Comparison of ENCODE assay signal across 4 worm cellular contexts in the genomic region with DNA sequence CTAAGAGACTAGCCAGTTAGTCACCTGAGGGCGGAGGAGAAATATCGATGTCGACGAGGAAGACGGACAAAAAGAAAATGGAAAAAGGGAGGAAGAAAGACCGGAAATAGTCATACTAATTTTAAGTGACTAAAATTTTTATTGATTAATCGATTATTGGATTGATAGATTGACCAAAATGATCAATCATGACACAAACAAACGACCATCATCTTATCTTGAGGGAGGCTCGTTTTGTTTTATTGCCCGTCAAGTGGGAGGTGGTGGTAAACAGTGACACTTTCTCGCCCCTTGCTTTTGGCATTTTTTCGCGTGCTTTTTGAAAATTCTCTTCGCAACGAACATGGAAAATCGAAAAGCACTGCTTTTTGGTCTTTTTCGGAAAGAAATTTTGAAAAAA.
TF ChIP-seq lines count a peak whose summit lies in the region.

No protein-coding gene starts in this region.

TF ChIP-seq in whole organism, L1 larva, 84 proteins besides CTCF, POLR2A, EP300 and RAD21 (continued from another document and continues in another):
- no peak for TF ChIP-seq efl-1 (optimal IDR thresholded peaks at IDR 0.05; lab: Kevin White, UChicago)
- TF ChIP-seq efl-1 (GFP tag; optimal IDR thresholded peaks at IDR 0.05 in 1 of 2; lab: Kevin White, UChicago): peak in 1 of 2 experiments; percentile 76
- peak; percentile 51 for TF ChIP-seq lin-14 (GFP tag; optimal IDR thresholded peaks at IDR 0.05; lab: Kevin White, UChicago)
- TF ChIP-seq egl-27 (tag; optimal IDR thresholded peaks at IDR 0.05; lab: Kevin White, UChicago): no peak
- no peak for TF ChIP-seq tlp-1 (tag; optimal IDR thresholded peaks at IDR 0.05; lab: Kevin White, UChicago)
- TF ChIP-seq xbp-1 (tag; optimal IDR thresholded peaks at IDR 0.05; lab: Kevin White, UChicago): no peak
- TF ChIP-seq ztf-4 (tag; optimal IDR thresholded peaks at IDR 0.05; lab: Kevin White, UChicago): no peak
- TF ChIP-seq hpl-2 (GFP tag; optimal IDR thresholded peaks at IDR 0.05; lab: Kevin White, UChicago): no peak
- TF ChIP-seq ces-1 (GFP tag; optimal IDR thresholded peaks at IDR 0.05; lab: Kevin White, UChicago): no peak
- TF ChIP-seq unc-98 (GFP tag; IDR thresholded peaks at IDR 0.05; lab: Robert Waterston, UW): no peak
- no peak for TF ChIP-seq aha-1 (tag; optimal IDR thresholded peaks at IDR 0.05; lab: Kevin White, UChicago)
- TF ChIP-seq nhr-237 (tag; optimal IDR thresholded peaks at IDR 0.05; lab: Kevin White, UChicago): no peak
- no peak for TF ChIP-seq lin-13 (GFP tag; optimal IDR thresholded peaks at IDR 0.05; lab: Kevin White, UChicago)
- no peak for TF ChIP-seq mab-9 (GFP tag; IDR thresholded peaks at IDR 0.05; lab: Robert Waterston, UW)
- TF ChIP-seq nhr-20 (tag; optimal IDR thresholded peaks at IDR 0.05; lab: Kevin White, UChicago): peak; percentile 10
- TF ChIP-seq fkh-4 (tag; optimal IDR thresholded peaks at IDR 0.05; lab: Kevin White, UChicago; ENCODE audit: borderline replicate concordance): no peak
- no peak for TF ChIP-seq nhr-11 (tag; optimal IDR thresholded peaks at IDR 0.05; lab: Kevin White, UChicago)
- no peak for TF ChIP-seq dpl-1 (GFP tag; optimal IDR thresholded peaks at IDR 0.05; lab: Kevin White, UChicago)
- TF ChIP-seq ceh-82 (tag; optimal IDR thresholded peaks at IDR 0.05; lab: Kevin White, UChicago): no peak
- TF ChIP-seq snpc-4 (tag; optimal IDR thresholded peaks at IDR 0.05; lab: Kevin White, UChicago): no peak
- no peak for TF ChIP-seq aly-2 (tag; optimal IDR thresholded peaks at IDR 0.05; lab: Kevin White, UChicago)
- TF ChIP-seq hlh-17 (GFP tag; optimal IDR thresholded peaks at IDR 0.05; lab: Kevin White, UChicago; ENCODE audit: borderline replicate concordance): no peak
- TF ChIP-seq nhr-71 (tag; optimal IDR thresholded peaks at IDR 0.05; lab: Kevin White, UChicago): peak; percentile 28
- TF ChIP-seq nhr-90 (tag; optimal IDR thresholded peaks at IDR 0.05; lab: Kevin White, UChicago; ENCODE audit: poor library complexity): peak; percentile 48
- peak; percentile 25 for TF ChIP-seq snu-23 (GFP tag; optimal IDR thresholded peaks at IDR 0.05; lab: Kevin White, UChicago)
- no peak for TF ChIP-seq fkh-10 (GFP tag; optimal IDR thresholded peaks at IDR 0.05; lab: Kevin White, UChicago)
- peak; percentile 40 for TF ChIP-seq elt-2 (tag; optimal IDR thresholded peaks at IDR 0.05; lab: Kevin White, UChicago)
- no peak for TF ChIP-seq dsc-1 (tag; optimal IDR thresholded peaks at IDR 0.05; lab: Kevin White, UChicago)
- TF ChIP-seq nhr-85 (tag; lab: Kevin White, UChicago): peak; percentile 83
- no peak for TF ChIP-seq swsn-7 (tag; optimal IDR thresholded peaks at IDR 0.05; lab: Kevin White, UChicago)
- TF ChIP-seq grh-1 (GFP tag; IDR thresholded peaks at IDR 0.05; lab: Robert Waterston, UW): no peak
- no peak for TF ChIP-seq unc-130 (tag; optimal IDR thresholded peaks at IDR 0.05; lab: Kevin White, UChicago)
- TF ChIP-seq fos-1 (tag; optimal IDR thresholded peaks at IDR 0.05; lab: Kevin White, UChicago): no peak

TF ChIP-seq in whole organism, L3 larva, 47 proteins besides CTCF, POLR2A, EP300 and RAD21 (continued from another document):
- TF ChIP-seq nhr-43 (tag; optimal IDR thresholded peaks at IDR 0.05; lab: Kevin White, UChicago; ENCODE audit: poor library complexity, severe bottlenecking): no peak
- TF ChIP-seq tbx-2 (tag; optimal IDR thresholded peaks at IDR 0.05; lab: Kevin White, UChicago): no peak
- peak; percentile 38 for TF ChIP-seq pqm-1 (tag; optimal IDR thresholded peaks at IDR 0.05; lab: Kevin White, UChicago)

TF ChIP-seq in whole organism, L4 larva, 104 proteins besides CTCF, POLR2A, EP300 and RAD21 (continued from another document and continues in another):
- TF ChIP-seq rbr-2 (tag; optimal IDR thresholded peaks at IDR 0.05; lab: Kevin White, UChicago) (no peak), nhr-28 (tag; optimal IDR thresholded peaks at IDR 0.05; lab: Kevin White, UChicago) (peak; percentile 20), mdl-1 (tag; optimal IDR thresholded peaks at IDR 0.05; lab: Kevin White, UChicago) (peak in 1 of 2 experiments; percentile 57), unc-130 (GFP tag; optimal IDR thresholded peaks at IDR 0.05; lab: Kevin White, UChicago) (no peak), F10B5.3 (tag; optimal IDR thresholded peaks at IDR 0.05; lab: Kevin White, UChicago) (no peak), hlh-11 (tag; optimal IDR thresholded peaks at IDR 0.05; lab: Kevin White, UChicago) (peak; percentile 53), vab-7 (GFP tag; IDR thresholded peaks at IDR 0.05; lab: Robert Waterston, UW) (no peak), zag-1 (tag; optimal IDR thresholded peaks at IDR 0.05; lab: Kevin White, UChicago) (no peak), ama-1 (optimal IDR thresholded peaks at IDR 0.05; lab: Kevin White, UChicago) (no peak), sdz-12 (GFP tag; optimal IDR thresholded peaks at IDR 0.05; lab: Kevin White, UChicago) (no peak), Y48G9A.11 (GFP tag; IDR thresholded peaks at IDR 0.05; lab: Robert Waterston, UW) (no peak), nhr-102 (tag; optimal IDR thresholded peaks at IDR 0.05; lab: Kevin White, UChicago) (no peak), tra-1 (GFP tag; IDR thresholded peaks at IDR 0.05; lab: Robert Waterston, UW) (no peak), F26F4.8 (GFP tag; conservative IDR thresholded peaks at IDR 0.05; lab: Robert Waterston, UW) (no peak), zfp-2 (tag; optimal IDR thresholded peaks at IDR 0.05; lab: Kevin White, UChicago) (no peak), jun-1 (tag; optimal IDR thresholded peaks at IDR 0.05; lab: Kevin White, UChicago) (no peak), ztf-7 (tag; optimal IDR thresholded peaks at IDR 0.05; lab: Kevin White, UChicago) (no peak), pqm-1 (tag; optimal IDR thresholded peaks at IDR 0.05; lab: Kevin White, UChicago) (no peak), nhr-76 (tag; optimal IDR thresholded peaks at IDR 0.05; lab: Kevin White, UChicago) (no peak), mdt-29 (GFP tag; IDR thresholded peaks at IDR 0.05; lab: Robert Waterston, UW) (no peak), nhr-111 (GFP tag; optimal IDR thresholded peaks at IDR 0.05; lab: Kevin White, UChicago) (no peak), mxl-3 (GFP tag; optimal IDR thresholded peaks at IDR 0.05; lab: Kevin White, UChicago) (no peak), mxl-2 (GFP tag; conservative IDR thresholded peaks at IDR 0.05; lab: Robert Waterston, UW) (no peak), pha-4 (GFP tag; IDR thresholded peaks at IDR 0.05; lab: Robert Waterston, UW) (no peak), pha-4 (tag; optimal IDR thresholded peaks at IDR 0.05; lab: Kevin White, UChicago) (peak; percentile 4), lsy-2 (tag; optimal IDR thresholded peaks at IDR 0.05; lab: Kevin White, UChicago) (no peak), mep-1 (tag; optimal IDR thresholded peaks at IDR 0.05; lab: Kevin White, UChicago) (peak; percentile 9), ctbp-1 (GFP tag; IDR thresholded peaks at IDR 0.05; lab: Robert Waterston, UW) (no peak), madf-9 (GFP tag; conservative IDR thresholded peaks at IDR 0.05; lab: Robert Waterston, UW) (no peak), T26A8.4 (GFP tag; IDR thresholded peaks at IDR 0.05; lab: Robert Waterston, UW) (no peak), nhr-237 (tag; optimal IDR thresholded peaks at IDR 0.05; lab: Kevin White, UChicago) (no peak), dmd-9 (GFP tag; IDR thresholded peaks at IDR 0.05; lab: Robert Waterston, UW) (no peak), gei-8 (GFP tag; optimal IDR thresholded peaks at IDR 0.05; lab: Kevin White, UChicago) (no peak), saeg-2 (GFP tag; IDR thresholded peaks at IDR 0.05; lab: Robert Waterston, UW) (no peak), daf-19 (GFP tag; conservative IDR thresholded peaks at IDR 0.05; lab: Robert Waterston, UW) (no peak), unc-62 (GFP tag; optimal IDR thresholded peaks at IDR 0.05 in 1 of 2; lab: Kevin White, UChicago) (no peak), unc-62 (tag; optimal IDR thresholded peaks at IDR 0.05; lab: Kevin White, UChicago) (no peak), arid-1 (GFP tag; conservative IDR thresholded peaks at IDR 0.05; lab: Robert Waterston, UW) (no peak), F44E2.7 (GFP tag; IDR thresholded peaks at IDR 0.05; lab: Robert Waterston, UW) (no peak), nhr-11 (tag; optimal IDR thresholded peaks at IDR 0.05; lab: Kevin White, UChicago) (no peak), egl-27 (tag; optimal IDR thresholded peaks at IDR 0.05; lab: Kevin White, UChicago) (no peak), nhr-77 (tag; optimal IDR thresholded peaks at IDR 0.05; lab: Kevin White, UChicago) (no peak), lir-3 (tag; optimal IDR thresholded peaks at IDR 0.05; lab: Kevin White, UChicago) (no peak), ceh-82 (tag; optimal IDR thresholded peaks at IDR 0.05; lab: Kevin White, UChicago) (no peak), ceh-28 (tag; optimal IDR thresholded peaks at IDR 0.05; lab: Kevin White, UChicago) (peak; percentile 59), php-3 (GFP tag; IDR thresholded peaks at IDR 0.05; lab: Robert Waterston, UW) (peak; percentile 92), daf-8 (GFP tag; IDR thresholded peaks at IDR 0.05; lab: Robert Waterston, UW) (no peak), lin-13 (GFP tag; optimal IDR thresholded peaks at IDR 0.05; lab: Kevin White, UChicago) (no peak), lin-1 (GFP tag; IDR thresholded peaks at IDR 0.05; lab: Robert Waterston, UW) (no peak), hif-1 (tag; optimal IDR thresholded peaks at IDR 0.05; lab: Kevin White, UChicago) (no peak), ceh-44 (GFP tag; IDR thresholded peaks at IDR 0.05; lab: Robert Waterston, UW) (no peak), F37D6.2 (tag; optimal IDR thresholded peaks at IDR 0.05; lab: Kevin White, UChicago) (no peak)

TF ChIP-seq in whole organism, young adult, 124 proteins besides CTCF, POLR2A, EP300 and RAD21 (continued from another document):
- peak; percentile 79 for TF ChIP-seq nhr-80 (tag; optimal IDR thresholded peaks at IDR 0.05; lab: Kevin White, UChicago)
- TF ChIP-seq attf-5 (GFP tag; optimal IDR thresholded peaks at IDR 0.05; lab: Kevin White, UChicago): peak; percentile 2
- no peak for TF ChIP-seq lir-1 (GFP tag; conservative IDR thresholded peaks at IDR 0.05; lab: Robert Waterston, UW)
- no peak for TF ChIP-seq ZK185.1 (tag; optimal IDR thresholded peaks at IDR 0.05; lab: Kevin White, UChicago; ENCODE audit: poor library complexity, severe bottlenecking)
